Worm (Caenorhabditis elegans) whole organism, L4 larva: ENCODE data around the gene unc-104.

Experiments used
- F26F4.8 ChIP-seq: fragments of 200-800 bp; sonication (Bioruptor generic); conservative IDR thresholded peaks from 2 replicates; pipeline ENCODE4 v1.3.6; 2022; ENCODE audit warnings: missing genetic modification characterization, missing compliant biosample characterization
- F49E8.2 ChIP-seq: sonication (generic microtip); optimal IDR thresholded peaks from 2 replicates; lab custom pipeline; 2016; ENCODE audit warnings: missing compliant biosample characterization, mild to moderate bottlenecking, missing genetic modification characterization, borderline replicate concordance
- R02D3.7 ChIP-seq: fragments of 150-350 bp; sonication (generic microtip); optimal IDR thresholded peaks from 3 replicates; lab custom pipeline; 2014; ENCODE audit warnings: missing biosample characterization, missing genetic modification characterization
- T20F7.1 ChIP-seq: fragments of 200-800 bp; sonication (Bioruptor generic); optimal IDR thresholded peaks from 2 replicates; lab custom pipeline; 2018; ENCODE audit warnings: mild to moderate bottlenecking, missing genetic modification characterization, missing compliant biosample characterization
- Y5F2A.4 ChIP-seq: fragments of 200-800 bp; sonication (Bioruptor generic); optimal IDR thresholded peaks from 2 replicates; lab custom pipeline; 2018; ENCODE audit warnings: mild to moderate bottlenecking, missing genetic modification characterization, missing compliant biosample characterization
- ZK337.2 ChIP-seq: fragments of 200-800 bp; sonication (Bioruptor generic); IDR thresholded peaks from 2 replicates; pipeline ENCODE4 v1.3.6; 2022; ENCODE audit warnings: missing genetic modification reagents, missing genetic modification characterization, missing compliant biosample characterization
- aha-1 ChIP-seq: fragments of 150-350 bp; peaks from one replicate; lab custom pipeline; 2014; ENCODE audit warnings: missing biosample characterization, missing genetic modification characterization
- attf-4 ChIP-seq: sonication (generic microtip); optimal IDR thresholded peaks from 3 replicates; lab custom pipeline; 2017; ENCODE audit warnings: missing biosample characterization, missing genetic modification characterization
- ceh-28 ChIP-seq: fragments of 150-350 bp; optimal IDR thresholded peaks from 2 replicates; lab custom pipeline; 2014; ENCODE audit warnings: missing biosample characterization, missing genetic modification reagents, missing genetic modification characterization
- ceh-32 ChIP-seq: sonication (generic microtip); optimal IDR thresholded peaks from 2 replicates; lab custom pipeline; 2016; ENCODE audit warnings: mild to moderate bottlenecking, missing genetic modification characterization, missing compliant biosample characterization; ENCODE audit not compliant: poor library complexity
- ceh-62 ChIP-seq: sonication (generic microtip); optimal IDR thresholded peaks from 2 replicates; lab custom pipeline; 2017; ENCODE audit warnings: missing biosample characterization, missing genetic modification characterization
- ceh-82 ChIP-seq: sonication (generic microtip); optimal IDR thresholded peaks from 2 replicates; lab custom pipeline; 2017; ENCODE audit warnings: missing biosample characterization, missing genetic modification characterization
- ces-1 ChIP-seq: fragments of 150-350 bp; sonication (generic microtip); optimal IDR thresholded peaks from 4 replicates; lab custom pipeline; 2014; ENCODE audit warnings: missing biosample characterization, missing genetic modification reagents, missing genetic modification characterization
- daf-16 ChIP-seq, 3 experiments: sonication (generic microtip); optimal IDR thresholded peaks; 2 replicates each; lab custom pipeline; 2016 to 2017; ENCODE audit warnings: missing genetic modification characterization in 3 of 3, missing genetic modification reagents in 3 of 3, mild to moderate bottlenecking in 2 of 3, missing compliant biosample characterization in 2 of 3, missing biosample characterization in 1 of 3, moderate library complexity in 1 of 3
- dmd-8 ChIP-seq: fragments of 200-800 bp; sonication (Bioruptor generic); IDR thresholded peaks from 2 replicates; pipeline ENCODE4 v1.3.6; 2022; ENCODE audit warnings: missing genetic modification characterization, missing compliant biosample characterization
- dpl-1 ChIP-seq: fragments of 150-350 bp; optimal IDR thresholded peaks from 2 replicates; lab custom pipeline; 2014; ENCODE audit warnings: missing biosample characterization, missing genetic modification reagents, missing genetic modification characterization
- dve-1 ChIP-seq: sonication (generic microtip); optimal IDR thresholded peaks from 2 replicates; lab custom pipeline; 2017; ENCODE audit warnings: antibody characterized with exemption, mild to moderate bottlenecking, missing genetic modification characterization, missing compliant biosample characterization; ENCODE audit not compliant: insufficient read depth
- egl-43 ChIP-seq: fragments of 200-800 bp; sonication (Bioruptor generic); IDR thresholded peaks from 2 replicates; pipeline ENCODE4 v1.3.6; 2022; ENCODE audit warnings: missing genetic modification reagents, missing genetic modification characterization, missing compliant biosample characterization
- gei-8 ChIP-seq: fragments of 200-800 bp; sonication (Bioruptor generic); optimal IDR thresholded peaks from 2 replicates; lab custom pipeline; 2018; ENCODE audit warnings: mild to moderate bottlenecking, missing genetic modification characterization, missing compliant biosample characterization
- hlh-30 ChIP-seq: sonication (generic microtip); optimal IDR thresholded peaks from 2 replicates; lab custom pipeline; 2017; ENCODE audit warnings: antibody characterized with exemption, mild to moderate bottlenecking, missing genetic modification characterization, missing compliant biosample characterization; ENCODE audit not compliant: insufficient read depth
- lim-7 ChIP-seq: fragments of 200-800 bp; sonication (Bioruptor generic); IDR thresholded peaks from 2 replicates; pipeline ENCODE4 v1.3.6; 2022; ENCODE audit warnings: missing genetic modification characterization, missing compliant biosample characterization
- lin-1 ChIP-seq: fragments of 200-800 bp; sonication (Bioruptor generic); IDR thresholded peaks from 2 replicates; pipeline ENCODE4 v1.3.6; 2022; ENCODE audit warnings: missing genetic modification reagents, missing genetic modification characterization, missing compliant biosample characterization
- lin-15B ChIP-seq: fragments of 150-350 bp; sonication (generic microtip); optimal IDR thresholded peaks from 3 replicates; lab custom pipeline; 2014; ENCODE audit warnings: missing biosample characterization, missing genetic modification characterization
- lin-38 ChIP-seq: fragments of 200-800 bp; sonication (Bioruptor generic); IDR thresholded peaks from 2 replicates; pipeline ENCODE4 v1.3.6; 2022; ENCODE audit warnings: missing genetic modification reagents, missing genetic modification characterization, missing compliant biosample characterization
- lin-39 ChIP-seq: fragments of 150-350 bp; optimal IDR thresholded peaks from 2 replicates; lab custom pipeline; 2014; ENCODE audit warnings: missing biosample characterization, missing genetic modification reagents, missing genetic modification characterization
- madf-5 ChIP-seq, 2 experiments: fragments of 200-800 bp; sonication (Bioruptor generic); IDR thresholded peaks; 2 replicates each; pipeline ENCODE4 v1.3.6; 2022; ENCODE audit warnings: missing compliant biosample characterization in 2 of 2, missing genetic modification characterization in 2 of 2
- mdl-1 ChIP-seq, 2 experiments: fragments of 150-350 bp in 1 of 2; sonication (generic microtip) in 1 of 2; optimal IDR thresholded peaks; 2 replicates each; lab custom pipeline; 2014 to 2017; ENCODE audit warnings: missing biosample characterization in 2 of 2, missing genetic modification characterization in 2 of 2
- mep-1 ChIP-seq: fragments of 150-350 bp; sonication (generic microtip); optimal IDR thresholded peaks from 3 replicates; lab custom pipeline; 2014; ENCODE audit warnings: missing biosample characterization, missing genetic modification characterization
- mes-2 ChIP-seq: sonication (generic microtip); optimal IDR thresholded peaks from 2 replicates; lab custom pipeline; 2016; ENCODE audit warnings: missing genotype, mild to moderate bottlenecking, missing genetic modification characterization, missing compliant biosample characterization; ENCODE audit not compliant: poor library complexity, severe bottlenecking
- nhr-10 ChIP-seq: fragments of 150-350 bp; optimal IDR thresholded peaks from 2 replicates; lab custom pipeline; 2014; ENCODE audit warnings: missing biosample characterization, missing genetic modification characterization
- nhr-102 ChIP-seq: sonication (generic microtip); optimal IDR thresholded peaks from 2 replicates; lab custom pipeline; 2016; ENCODE audit warnings: mild to moderate bottlenecking, missing genetic modification characterization, moderate library complexity, missing compliant biosample characterization
- nhr-237 ChIP-seq: sonication (generic microtip); optimal IDR thresholded peaks from 2 replicates; lab custom pipeline; 2017; ENCODE audit warnings: missing biosample characterization, missing genetic modification characterization
- nhr-25 ChIP-seq: sonication (generic microtip); optimal IDR thresholded peaks from 2 replicates; lab custom pipeline; 2017; ENCODE audit warnings: missing genetic modification characterization, mild to moderate bottlenecking, missing compliant biosample characterization, antibody characterized with exemption, moderate library complexity, borderline replicate concordance; ENCODE audit not compliant: insufficient read depth
- nhr-28 ChIP-seq: fragments of 150-350 bp; optimal IDR thresholded peaks from 2 replicates; lab custom pipeline; 2014; ENCODE audit warnings: missing biosample characterization, missing genetic modification characterization
- nhr-6 ChIP-seq: fragments of 150-350 bp; optimal IDR thresholded peaks from 2 replicates; lab custom pipeline; 2014; ENCODE audit warnings: missing biosample characterization, missing genetic modification characterization
- pha-4 ChIP-seq, 2 experiments: fragments of 150-350 bp in 1 of 2; fragments of 200-800 bp in 1 of 2; sonication (Bioruptor generic) in 1 of 2; IDR thresholded peaks in 1 of 2; optimal IDR thresholded peaks in 1 of 2; 2 replicates each; pipeline versions ENCODE4 v1.3.6 to Lab custom; 2014 to 2022; ENCODE audit warnings: missing genetic modification characterization in 2 of 2, missing genetic modification reagents in 2 of 2, missing biosample characterization in 1 of 2, missing compliant biosample characterization in 1 of 2
- rbr-2 ChIP-seq: sonication (generic microtip); optimal IDR thresholded peaks from 2 replicates; lab custom pipeline; 2016; ENCODE audit warnings: missing genotype, missing genetic modification characterization, missing compliant biosample characterization
- saeg-2 ChIP-seq: fragments of 200-800 bp; sonication (Bioruptor generic); IDR thresholded peaks from 2 replicates; pipeline ENCODE4 v1.3.6; 2022; ENCODE audit warnings: missing genetic modification reagents, missing genetic modification characterization, missing compliant biosample characterization
- set-16 ChIP-seq: fragments of 200-800 bp; sonication (Bioruptor generic); IDR thresholded peaks from 2 replicates; pipeline ENCODE4 v1.3.6; 2022; ENCODE audit warnings: missing genetic modification reagents, missing genetic modification characterization, missing compliant biosample characterization
- snpc-1.2 ChIP-seq: fragments of 200-800 bp; sonication (Bioruptor generic); IDR thresholded peaks from 2 replicates; pipeline ENCODE4 v1.3.6; 2022; ENCODE audit warnings: missing genetic modification reagents, missing genetic modification characterization, missing compliant biosample characterization
- snpc-4 ChIP-seq: fragments of 150-350 bp; optimal IDR thresholded peaks from 2 replicates; lab custom pipeline; 2014; ENCODE audit warnings: missing biosample characterization, missing genetic modification characterization
- tra-1 ChIP-seq: fragments of 200-800 bp; sonication (Bioruptor generic); IDR thresholded peaks from 2 replicates; pipeline ENCODE4 v1.3.6; 2022; ENCODE audit warnings: missing genetic modification reagents, missing genetic modification characterization, missing compliant biosample characterization
- unc-130 ChIP-seq: sonication (generic microtip); optimal IDR thresholded peaks from 2 replicates; lab custom pipeline; 2016; ENCODE audit warnings: missing genetic modification reagents, missing genetic modification characterization, missing compliant biosample characterization
- unc-62 ChIP-seq, 3 experiments: fragments of 150-350 bp in 1 of 3; sonication (generic microtip); optimal IDR thresholded peaks in 2 of 3; peaks in 1 of 3; 1 replicate in 1 of 3; 2 replicates in 2 of 3; lab custom pipeline; 2014 to 2017; ENCODE audit warnings: missing biosample characterization in 3 of 3, missing genetic modification characterization in 3 of 3, missing genetic modification reagents in 3 of 3, missing genotype in 1 of 3
- zip-11 ChIP-seq: fragments of 200-800 bp; sonication (Bioruptor generic); IDR thresholded peaks from 2 replicates; pipeline ENCODE4 v1.3.6; 2022; ENCODE audit warnings: missing genetic modification characterization, missing compliant biosample characterization
- ztf-7 ChIP-seq: fragments of 150-350 bp; optimal IDR thresholded peaks from 2 replicates; lab custom pipeline; 2014; ENCODE audit warnings: missing biosample characterization, missing genetic modification characterization

The unc-104 gene

DNA sequence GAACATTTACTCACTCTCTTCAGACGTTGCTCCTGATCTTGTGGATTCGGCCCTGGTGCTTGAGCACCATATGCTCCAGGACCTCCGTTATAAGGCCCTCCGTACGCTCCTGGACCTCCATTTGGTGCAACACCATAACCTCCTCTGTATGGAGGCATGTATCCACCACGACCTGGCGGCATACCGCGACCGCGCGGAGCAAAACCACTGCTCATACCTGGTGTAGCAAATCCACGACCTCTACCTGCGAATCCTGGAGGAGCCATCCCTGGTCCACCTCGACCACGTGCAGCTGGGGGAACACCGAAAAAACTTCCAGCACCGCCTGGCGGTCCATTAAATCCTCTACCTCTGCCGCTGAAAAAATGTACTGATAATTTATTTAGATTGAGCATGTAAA is 54.7 kb downstream of the unc-104 start:
- peak; percentile 78 for TF ChIP-seq set-16 (GFP tag; lab: Robert Waterston, UW)
- TF ChIP-seq ces-1 (GFP tag; lab: Kevin White, UChicago), result no peak
- no peak for TF ChIP-seq Y5F2A.4
- no peak for TF ChIP-seq R02D3.7 (tag; lab: Kevin White, UChicago)
- no peak for TF ChIP-seq nhr-237 (tag; lab: Kevin White, UChicago)
- TF ChIP-seq tra-1 (GFP tag; lab: Robert Waterston, UW), result no peak
- peak; percentile 35; the same call in 1 of the 2 replicates for TF ChIP-seq lin-38
- TF ChIP-seq lim-7 (GFP tag; lab: Robert Waterston, UW), result 0 out of 2 replicates have a peak, but pooled peaks have one; percentile 10
- TF ChIP-seq F49E8.2 (tag; lab: Kevin White, UChicago), result no peak
- TF ChIP-seq egl-43 (GFP tag; lab: Robert Waterston, UW), result peak; percentile 72
- no peak for TF ChIP-seq F26F4.8 (GFP tag; lab: Robert Waterston, UW)
- peak in 1 of 2 experiments; percentile 19 for TF ChIP-seq unc-62 (GFP tag; optimal IDR thresholded peaks at IDR 0.05 in 1 of 2; lab: Kevin White, UChicago)
- TF ChIP-seq unc-62 (tag; optimal IDR thresholded peaks at IDR 0.05; lab: Kevin White, UChicago), result no peak

DNA sequence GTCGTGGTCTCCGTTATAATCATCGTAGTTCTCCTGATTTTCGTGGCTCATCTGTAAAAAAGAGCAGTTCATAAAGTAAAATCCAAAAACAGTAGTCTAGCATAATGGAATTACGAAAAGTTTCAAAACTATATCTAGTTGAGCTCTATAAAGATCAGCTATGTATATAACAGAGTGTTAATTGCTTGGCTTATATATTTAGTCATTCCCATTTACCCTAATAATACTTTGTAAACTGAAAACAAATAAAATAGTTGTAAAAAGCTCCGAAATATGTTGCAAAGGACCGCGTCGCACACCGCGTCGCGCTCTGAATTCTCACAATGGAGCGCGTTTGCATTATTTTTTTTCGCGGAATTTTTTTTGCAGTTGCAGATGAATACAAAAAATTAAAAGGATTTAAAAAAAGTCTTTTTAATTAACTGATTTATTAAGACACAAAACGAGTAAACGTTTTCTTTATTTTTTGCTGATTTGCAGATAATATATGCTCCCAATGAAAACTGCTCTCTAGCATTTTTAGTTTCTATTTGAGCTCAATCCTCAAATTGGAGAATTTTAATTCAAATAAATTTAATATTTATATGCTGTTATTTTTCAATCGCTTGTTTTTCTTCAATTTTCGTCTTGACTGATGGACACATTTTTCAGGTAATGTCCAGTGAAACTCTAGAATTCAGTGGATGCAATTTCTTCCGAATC is 55.4 kb downstream of the unc-104 start, which contains the start of the genes tcer-1 and ZK1127.5:
tcer-1 (minus strand) TSS at position 51 of the 702 bp plus-strand sequence.
ZK1127.5 (plus strand) TSS at position 652 of the 702 bp plus-strand sequence.
- TF ChIP-seq ceh-82 (tag; lab: Kevin White, UChicago), result no peak
- TF ChIP-seq snpc-4 (tag; lab: Kevin White, UChicago), result no peak
- peak; percentile 30 for TF ChIP-seq rbr-2 (tag; lab: Kevin White, UChicago)
- TF ChIP-seq mes-2, result peak; percentile 68
- TF ChIP-seq ceh-28 (tag; lab: Kevin White, UChicago), result no peak
- no peak for TF ChIP-seq ZK337.2
- no peak for TF ChIP-seq lin-39 (tag; lab: Kevin White, UChicago)
- TF ChIP-seq mep-1, result peak; percentile 65
- TF ChIP-seq nhr-10 (tag; lab: Kevin White, UChicago), result no peak
- no peak for TF ChIP-seq attf-4 (tag; lab: Kevin White, UChicago)
- TF ChIP-seq saeg-2 (GFP tag; lab: Robert Waterston, UW), result no peak
- peak; percentile 36 for TF ChIP-seq hlh-30 (tag; lab: Kevin White, UChicago)
- TF ChIP-seq T20F7.1 (GFP tag; lab: Kevin White, UChicago), result peak; percentile 57
- peak in 1 of 2 experiments; percentile 6 for TF ChIP-seq mdl-1 (tag; optimal IDR thresholded peaks at IDR 0.05; lab: Kevin White, UChicago)
- TF ChIP-seq ceh-62, result no peak
- TF ChIP-seq lin-15B (tag; lab: Kevin White, UChicago), result no peak
- no peak for TF ChIP-seq snpc-1.2 (GFP tag; lab: Robert Waterston, UW)
- TF ChIP-seq nhr-6 (tag; lab: Kevin White, UChicago), result peak; percentile 44
- no peak for TF ChIP-seq nhr-25 (tag; lab: Kevin White, UChicago)
- no peak for TF ChIP-seq pha-4 (GFP tag; IDR thresholded peaks at IDR 0.05; lab: Robert Waterston, UW)
- no peak for TF ChIP-seq pha-4 (tag; optimal IDR thresholded peaks at IDR 0.05; lab: Kevin White, UChicago)
- no peak for TF ChIP-seq dmd-8 (GFP tag; lab: Robert Waterston, UW)
- TF ChIP-seq ces-1 (GFP tag; lab: Kevin White, UChicago), result no peak
- no peak for TF ChIP-seq zip-11
- TF ChIP-seq aha-1 (tag; lab: Kevin White, UChicago), result no peak
- TF ChIP-seq Y5F2A.4, result no peak
- peak; percentile 65 for TF ChIP-seq dpl-1
- TF ChIP-seq unc-130, result peak; percentile 43
- peak; percentile 50 for TF ChIP-seq dve-1 (tag; lab: Kevin White, UChicago)
- TF ChIP-seq ztf-7 (tag; lab: Kevin White, UChicago), result no peak
- TF ChIP-seq F49E8.2 (tag; lab: Kevin White, UChicago), result no peak
- TF ChIP-seq gei-8 (GFP tag; lab: Kevin White, UChicago), result no peak
- peak; percentile 18 for TF ChIP-seq nhr-28 (tag; lab: Kevin White, UChicago)
- TF ChIP-seq ceh-32 (tag; lab: Kevin White, UChicago), result no peak
- no peak for TF ChIP-seq daf-16 (GFP tag; optimal IDR thresholded peaks at IDR 0.05; lab: Kevin White, UChicago)
- peak; percentile 31 for TF ChIP-seq daf-16 (tag; optimal IDR thresholded peaks at IDR 0.05; lab: Kevin White, UChicago)
- no peak for TF ChIP-seq lin-1 (GFP tag; lab: Robert Waterston, UW)
- TF ChIP-seq madf-5 (GFP tag; IDR thresholded peaks at IDR 0.05; lab: Robert Waterston, UW), result no peak
- no peak for TF ChIP-seq nhr-102 (tag; lab: Kevin White, UChicago)
